Fruit fly (Drosophila melanogaster) whole organism, wandering third instar larva: ENCODE measurements around the gene Ptp61F.

Experiments
- Abd-B ChIP-seq: fragments of >200 bp; optimal IDR thresholded peaks from 2 replicates; lab custom pipeline; 2017; ENCODE audit warnings: missing biosample characterization, missing genetic modification characterization
- CG32264 ChIP-seq: fragments of 200-800 bp; sonication (Bioruptor generic); optimal IDR thresholded peaks from 2 replicates; lab custom pipeline; 2016; ENCODE audit warnings: missing biosample characterization, missing genetic modification characterization
- CG9705 ChIP-seq: fragments of 200-800 bp; sonication (Bioruptor generic); optimal IDR thresholded peaks from 2 replicates; lab custom pipeline; 2018; ENCODE audit warnings: missing biosample characterization, mild to moderate bottlenecking, missing genetic modification characterization
- CrebA ChIP-seq: fragments of 200-800 bp; sonication (Bioruptor generic); optimal IDR thresholded peaks from 2 replicates; lab custom pipeline; 2016; ENCODE audit warnings: missing biosample characterization, mild to moderate bottlenecking, missing genetic modification characterization, borderline replicate concordance
- Dfd ChIP-seq: fragments of >200 bp; optimal IDR thresholded peaks from 2 replicates; lab custom pipeline; 2017; ENCODE audit warnings: missing biosample characterization, missing genetic modification characterization
- Dif ChIP-seq: fragments of 200-275, 200-300 bp; sonication (Bioruptor generic); optimal IDR thresholded peaks from 2 replicates; lab custom pipeline; 2018; ENCODE audit warnings: missing biosample characterization, missing genetic modification characterization; ENCODE audit not compliant: partially characterized antibody
- GATAd ChIP-seq: sonication (Bioruptor generic); optimal IDR thresholded peaks from 2 replicates; lab custom pipeline; 2016; ENCODE audit warnings: missing biosample characterization, missing genetic modification characterization
- HLH106 ChIP-seq: fragments of 200-800 bp; optimal IDR thresholded peaks from 3 replicates; lab custom pipeline; 2019; ENCODE audit warnings: missing biosample characterization, mild to moderate bottlenecking, missing genetic modification characterization, moderate library complexity
- Hnf4 ChIP-seq: fragments of 200-800 bp; sonication (Bioruptor generic); optimal IDR thresholded peaks from 2 replicates; lab custom pipeline; 2016; ENCODE audit warnings: missing biosample characterization, mild to moderate bottlenecking, missing genetic modification characterization
- Hr78 ChIP-seq: fragments of >200 bp; optimal IDR thresholded peaks from 2 replicates; lab custom pipeline; 2017; ENCODE audit warnings: missing biosample characterization, missing genetic modification characterization
- Hr83 ChIP-seq: fragments of 200-300 bp; sonication (Bioruptor generic); optimal IDR thresholded peaks from 2 replicates; lab custom pipeline; 2016; ENCODE audit warnings: missing biosample characterization, mild to moderate bottlenecking, missing genetic modification characterization, moderate library complexity; ENCODE audit not compliant: poor library complexity, severe bottlenecking
- Jra ChIP-seq: sonication (Bioruptor generic); optimal IDR thresholded peaks from 2 replicates; lab custom pipeline; 2016; ENCODE audit warnings: missing biosample characterization, missing genetic modification characterization
- Mio ChIP-seq: sonication (Bioruptor generic); optimal IDR thresholded peaks from 2 replicates; lab custom pipeline; 2016; ENCODE audit warnings: missing biosample characterization, missing genetic modification characterization
- Myc ChIP-seq: fragments of >200 bp; optimal IDR thresholded peaks from 2 replicates; lab custom pipeline; 2017
- N ChIP-seq: fragments of >200 bp; optimal IDR thresholded peaks from 2 replicates; lab custom pipeline; 2018; ENCODE audit warnings: missing biosample characterization, missing external identifiers, missing genetic modification characterization
- OdsH ChIP-seq: fragments of 200-800 bp; sonication (Bioruptor generic); optimal IDR thresholded peaks from 2 replicates; lab custom pipeline; 2016; ENCODE audit warnings: missing biosample characterization, mild to moderate bottlenecking, missing genetic modification characterization
- Rel ChIP-seq, 2 experiments: fragments of 200-800 bp; sonication (Bioruptor generic) in 1 of 2; optimal IDR thresholded peaks; 2 replicates in 1 of 2; 3 replicates in 1 of 2; lab custom pipeline; 2016 to 2019; ENCODE audit warnings: mild to moderate bottlenecking in 2 of 2, missing biosample characterization in 2 of 2, missing genetic modification characterization in 2 of 2, moderate library complexity in 1 of 2
- Sp1 ChIP-seq: fragments of 200-800 bp; sonication (Bioruptor generic); optimal IDR thresholded peaks from 3 replicates; lab custom pipeline; 2019; ENCODE audit warnings: missing biosample characterization, mild to moderate bottlenecking, missing genetic modification characterization, moderate library complexity
- Vsx2 ChIP-seq: fragments of 200-300, 225-300 bp; sonication (Bioruptor generic); optimal IDR thresholded peaks from 2 replicates; lab custom pipeline; 2018; ENCODE audit warnings: missing biosample characterization, missing genetic modification characterization; ENCODE audit not compliant: partially characterized antibody
- br ChIP-seq: fragments of 200-800 bp; sonication (Bioruptor generic); optimal IDR thresholded peaks from 2 replicates; lab custom pipeline; 2016; ENCODE audit warnings: missing biosample characterization, missing genetic modification characterization
- brk ChIP-seq: fragments of 200-800 bp; sonication (Bioruptor generic); optimal IDR thresholded peaks from 2 replicates; lab custom pipeline; 2016; ENCODE audit warnings: missing biosample characterization, mild to moderate bottlenecking, missing genetic modification characterization
- dl ChIP-seq, 2 experiments: fragments of 175-275, 200-275 bp in 1 of 2; fragments of 200-275 bp in 1 of 2; sonication (Bioruptor generic); optimal IDR thresholded peaks; lab custom pipeline; 2018; ENCODE audit warnings: mild to moderate bottlenecking in 2 of 2, missing biosample characterization in 2 of 2, missing genetic modification characterization in 2 of 2, moderate library complexity in 2 of 2; ENCODE audit not compliant: partially characterized antibody in 2 of 2, insufficient read depth in 1 of 2
- dmrt93B ChIP-seq: fragments of 200-800 bp; sonication (Bioruptor generic); optimal IDR thresholded peaks from 2 replicates; lab custom pipeline; 2018; ENCODE audit warnings: missing biosample characterization, mild to moderate bottlenecking, missing genetic modification characterization
- dsf ChIP-seq: sonication (Bioruptor generic); optimal IDR thresholded peaks from 2 replicates; lab custom pipeline; 2016; ENCODE audit warnings: missing biosample characterization, missing genetic modification characterization, borderline replicate concordance
- ey ChIP-seq: fragments of 200-800 bp; sonication (Bioruptor generic); optimal IDR thresholded peaks from 2 replicates; lab custom pipeline; 2016; ENCODE audit warnings: missing biosample characterization, missing genetic modification characterization
- foxo ChIP-seq, 2 experiments: fragments of 200-800 bp; sonication (Bioruptor generic); optimal IDR thresholded peaks; 2 replicates in 1 of 2; 3 replicates in 1 of 2; lab custom pipeline; 2016 to 2017; ENCODE audit warnings: missing biosample characterization in 2 of 2, missing genetic modification characterization in 2 of 2
- fru ChIP-seq: fragments of 200-800 bp; sonication (Bioruptor generic); optimal IDR thresholded peaks from 3 replicates; lab custom pipeline; 2016; ENCODE audit warnings: missing biosample characterization, mild to moderate bottlenecking, missing genetic modification characterization
- h ChIP-seq: fragments of 200-800 bp; sonication (Bioruptor generic); optimal IDR thresholded peaks from 3 replicates; lab custom pipeline; 2016; ENCODE audit warnings: missing biosample characterization, mild to moderate bottlenecking, missing genetic modification characterization
- jim ChIP-seq: fragments of 175-275, 200-325 bp; sonication (Bioruptor generic); optimal IDR thresholded peaks from 2 replicates; lab custom pipeline; 2016; ENCODE audit warnings: missing biosample characterization, mild to moderate bottlenecking, missing genetic modification characterization
- lola ChIP-seq: fragments of >200 bp; optimal IDR thresholded peaks from 2 replicates; lab custom pipeline; 2017; ENCODE audit warnings: missing biosample characterization, missing genetic modification characterization
- pan ChIP-seq: fragments of >200 bp; optimal IDR thresholded peaks from 2 replicates; lab custom pipeline; 2017
- psq ChIP-seq: fragments of 200-800 bp; sonication (Bioruptor generic); optimal IDR thresholded peaks from 3 replicates; lab custom pipeline; 2017; ENCODE audit warnings: missing biosample characterization, mild to moderate bottlenecking, missing genetic modification characterization, moderate library complexity
- rgr ChIP-seq: fragments of 200-800 bp; sonication (Bioruptor generic); optimal IDR thresholded peaks from 3 replicates; lab custom pipeline; 2016; ENCODE audit warnings: missing biosample characterization, mild to moderate bottlenecking, missing genetic modification characterization
- sage ChIP-seq: fragments of 200-800 bp; sonication (Bioruptor generic); optimal IDR thresholded peaks from 2 replicates; lab custom pipeline; 2016; ENCODE audit warnings: missing biosample characterization, mild to moderate bottlenecking, missing genetic modification characterization
- sv ChIP-seq: fragments of 200-800 bp; sonication (Bioruptor generic); optimal IDR thresholded peaks from 3 replicates; lab custom pipeline; 2016; ENCODE audit warnings: missing biosample characterization, missing genetic modification characterization
- tai ChIP-seq: sonication (Bioruptor generic); optimal IDR thresholded peaks from 2 replicates; lab custom pipeline; 2016; ENCODE audit warnings: missing biosample characterization, missing genetic modification characterization
- usp ChIP-seq: fragments of >200 bp; optimal IDR thresholded peaks from 2 replicates; lab custom pipeline; 2017; ENCODE audit warnings: missing biosample characterization, missing genetic modification characterization
- woc ChIP-seq: sonication (Bioruptor generic); optimal IDR thresholded peaks from 2 replicates; lab custom pipeline; 2016; ENCODE audit warnings: missing biosample characterization, mild to moderate bottlenecking, missing genetic modification characterization

Ptp61F gene

dm6 chr3L:1295693-1296092, 179.4 kb downstream of the Ptp61F start, which contains the start of gene Rabex-5:
TSS of gene Rabex-5 (plus strand) at chr3L:1295913.
- TF ChIP-seq Myc (lab: Kevin White, UChicago) (no peak), psq (GFP tag; lab: Kevin White, UChicago) (no peak), dl (GFP tag; optimal IDR thresholded peaks at IDR 0.05; lab: Kevin White, UChicago; ENCODE audit: insufficient read depth in 1 of 2, partially characterized antibody in 2 of 2) (no peak), usp (no peak), Dif (no peak), Mio (GFP tag; lab: Kevin White, UChicago) (no peak), dsf (GFP tag; lab: Kevin White, UChicago) (no peak), CG9705 (GFP tag; lab: Kevin White, UChicago) (no peak), Hr83 (peak; percentile 18), CrebA (GFP tag; lab: Kevin White, UChicago) (no peak), GATAd (no peak), brk (GFP tag; lab: Kevin White, UChicago) (no peak), OdsH (GFP tag; lab: Kevin White, UChicago) (no peak), lola (GFP tag; lab: Kevin White, UChicago) (no peak), rgr (GFP tag; lab: Kevin White, UChicago) (peak; percentile 28), Vsx2 (GFP tag; lab: Kevin White, UChicago) (no peak), foxo (GFP tag; optimal IDR thresholded peaks at IDR 0.05; lab: Kevin White, UChicago) (peak in 1 of 2 experiments; percentile 43), CG32264 (GFP tag; lab: Kevin White, UChicago) (no peak), br (GFP tag; lab: Kevin White, UChicago) (no peak), tai (GFP tag; lab: Kevin White, UChicago) (no peak), h (GFP tag; lab: Kevin White, UChicago) (no peak), woc (peak; percentile 55), sage (no peak), fru (GFP tag; lab: Kevin White, UChicago) (no peak), Dfd (no peak), dmrt93B (no peak), Jra (GFP tag; lab: Kevin White, UChicago) (no peak), ey (GFP tag; lab: Kevin White, UChicago) (peak; percentile 16), pan (lab: Kevin White, UChicago) (no peak), Rel (GFP tag; optimal IDR thresholded peaks at IDR 0.05; lab: Kevin White, UChicago) (no peak), Rel (tag; optimal IDR thresholded peaks at IDR 0.05; lab: Kevin White, UChicago) (peak; percentile 100), jim (GFP tag; lab: Kevin White, UChicago) (no peak), N (GFP tag; lab: Kevin White, UChicago) (no peak), sv (GFP tag; lab: Kevin White, UChicago) (no peak), Hr78 (no peak), Sp1 (GFP tag; lab: Kevin White, UChicago) (no peak), Hnf4 (GFP tag; lab: Kevin White, UChicago) (no peak), HLH106 (tag; lab: Kevin White, UChicago) (peak; percentile 33), Abd-B (GFP tag; lab: Kevin White, UChicago) (no peak)
- TF ChIP-seq, all 38 proteins: peak for 7

dm6 chr3L:1294835-1295234, 180.2 kb downstream of the Ptp61F start:
- TF ChIP-seq OdsH (GFP tag; lab: Kevin White, UChicago) (no peak), jim (GFP tag; lab: Kevin White, UChicago) (no peak), Hr78 (no peak), HLH106 (tag; lab: Kevin White, UChicago) (no peak), h (GFP tag; lab: Kevin White, UChicago) (no peak), Dfd (no peak), Hr83 (no peak), sv (GFP tag; lab: Kevin White, UChicago) (no peak), brk (GFP tag; lab: Kevin White, UChicago) (no peak), Abd-B (GFP tag; lab: Kevin White, UChicago) (no peak), woc (no peak), Sp1 (GFP tag; lab: Kevin White, UChicago) (no peak), CG32264 (GFP tag; lab: Kevin White, UChicago) (no peak)
